Worm (Caenorhabditis elegans) whole organism, early embryonic: ENCODE results near the gene H39E23.3.
A peak's percentile ranks its signal among the peaks of the same experiment; 100 is the strongest.
"Not testable (repeated sequence)": the region's sequence is repeated elsewhere in the genome, so short reads cannot be mapped to it uniquely, and the experiment has no call there.

ENCODE experiments used
- B0310.2 ChIP-seq: sonication (generic microtip); optimal IDR thresholded peaks from 2 replicates; lab custom pipeline; 2016; ENCODE audit warnings: mild to moderate bottlenecking, missing genetic modification characterization, missing compliant biosample characterization
- F13C5.2 ChIP-seq: sonication (generic microtip); optimal IDR thresholded peaks from 2 replicates; lab custom pipeline; 2017; ENCODE audit warnings: mild to moderate bottlenecking, missing genetic modification characterization, inconsistent platforms, missing compliant biosample characterization
- aly-1 ChIP-seq: sonication (generic microtip); optimal IDR thresholded peaks from 2 replicates; lab custom pipeline; 2016; ENCODE audit warnings: missing genetic modification characterization, missing compliant biosample characterization
- ama-1 ChIP-seq: fragments of 150-350 bp; optimal IDR thresholded peaks from 2 replicates; lab custom pipeline; 2014
- ceh-13 ChIP-seq: fragments of 200-800 bp; sonication (Bioruptor generic); optimal IDR thresholded peaks from 2 replicates; lab custom pipeline; 2018; ENCODE audit warnings: mild to moderate bottlenecking, missing genetic modification characterization, missing compliant biosample characterization
- ceh-36 ChIP-seq: sonication (generic microtip); optimal IDR thresholded peaks from 2 replicates; lab custom pipeline; 2016; ENCODE audit warnings: missing genetic modification characterization, inconsistent platforms, missing compliant biosample characterization
- ets-7 ChIP-seq: sonication (generic microtip); optimal IDR thresholded peaks from 2 replicates; lab custom pipeline; 2016; ENCODE audit warnings: missing genotype, missing genetic modification characterization, missing compliant biosample characterization
- flt-1 ChIP-seq: fragments of 200-800 bp; sonication (Bioruptor generic); IDR thresholded peaks from 2 replicates; pipeline ENCODE4 v1.3.6; 2022; ENCODE audit warnings: missing genetic modification characterization, missing compliant biosample characterization
- hmbx-1 ChIP-seq: sonication (generic microtip); optimal IDR thresholded peaks from 2 replicates; lab custom pipeline; 2016; ENCODE audit warnings: mild to moderate bottlenecking, missing genetic modification characterization, missing compliant biosample characterization
- hmg-4 ChIP-seq: fragments of 200-800 bp; sonication (Bioruptor generic); optimal IDR thresholded peaks from 2 replicates; lab custom pipeline; 2018; ENCODE audit warnings: mild to moderate bottlenecking, missing genetic modification characterization, missing compliant biosample characterization
- hnd-1 ChIP-seq: sonication (generic microtip); optimal IDR thresholded peaks from 2 replicates; lab custom pipeline; 2016; ENCODE audit warnings: missing genetic modification characterization, missing compliant biosample characterization
- pes-1 ChIP-seq: fragments of 200-800 bp; sonication (Bioruptor generic); IDR thresholded peaks from 2 replicates; pipeline ENCODE4 v1.3.6; 2022; ENCODE audit warnings: missing genetic modification reagents, missing genetic modification characterization, missing compliant biosample characterization
- scrt-1 ChIP-seq: fragments of 200-800 bp; sonication (Bioruptor generic); IDR thresholded peaks from 2 replicates; pipeline ENCODE4 v1.3.6; 2022; ENCODE audit warnings: missing genetic modification characterization, missing compliant biosample characterization
- sea-1 ChIP-seq: fragments of 200-800 bp; sonication (Bioruptor generic); conservative IDR thresholded peaks from 2 replicates; pipeline ENCODE4 v1.3.6; 2022; ENCODE audit warnings: missing genetic modification characterization, missing compliant biosample characterization
- tbx-11 ChIP-seq: fragments of 200-800 bp; sonication (Bioruptor generic); IDR thresholded peaks from 2 replicates; pipeline ENCODE4 v1.3.6; 2022; ENCODE audit warnings: missing genetic modification characterization, missing compliant biosample characterization
- tbx-37 ChIP-seq: fragments of 200-800 bp; sonication (Bioruptor generic); conservative IDR thresholded peaks from 2 replicates; pipeline ENCODE4 v1.3.6; 2022; ENCODE audit warnings: missing genetic modification reagents, missing genetic modification characterization, missing compliant biosample characterization
- tra-4 ChIP-seq: sonication (generic microtip); optimal IDR thresholded peaks from 2 replicates; lab custom pipeline; 2017; ENCODE audit warnings: missing genetic modification characterization, missing compliant biosample characterization

Gene H39E23.3

ce11 chrV:14136152-14136551, 28.5 kb downstream of the H39E23.3 start:
- TF ChIP-seq tbx-11 (GFP tag; lab: Robert Waterston, UW) (no peak), hmg-4 (GFP tag; lab: Kevin White, UChicago) (peak; percentile 26), tbx-37 (GFP tag; lab: Robert Waterston, UW) (no peak), tra-4 (tag; lab: Kevin White, UChicago) (no peak), ceh-13 (no peak), ama-1 (lab: Kevin White, UChicago) (no peak), aly-1 (tag; lab: Kevin White, UChicago) (no peak), sea-1 (GFP tag; lab: Robert Waterston, UW) (no peak), hnd-1 (tag; lab: Kevin White, UChicago) (no peak), pes-1 (no peak), F13C5.2 (no peak), ceh-36 (tag; lab: Kevin White, UChicago) (peak; percentile 42), flt-1 (GFP tag; lab: Robert Waterston, UW) (no peak), B0310.2 (tag; lab: Kevin White, UChicago) (no peak), scrt-1 (GFP tag; lab: Robert Waterston, UW) (no peak)

DNA sequence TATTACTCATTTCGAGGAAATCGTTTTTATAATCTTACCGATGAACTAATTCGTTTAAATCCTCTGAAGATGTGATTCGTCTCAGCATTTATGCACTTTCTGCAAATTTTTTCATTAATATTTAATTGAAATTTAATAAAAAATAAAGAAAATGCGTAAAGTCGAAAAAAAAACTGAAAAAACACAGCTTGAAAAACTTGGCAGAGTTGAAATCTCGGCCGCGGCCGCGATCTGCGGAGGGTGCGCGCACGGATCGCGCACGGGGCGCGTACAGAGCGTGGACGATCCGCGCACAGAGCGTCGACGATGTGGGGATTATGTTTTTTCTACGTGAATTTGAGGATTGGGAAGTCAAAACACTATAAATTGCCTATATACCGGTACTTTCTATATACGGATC, 30.2 kb downstream of the H39E23.3 start, which contains the start of gene AH10.4:
Gene AH10.4 (minus strand): TSS at position 101 of the 400 bp plus-strand sequence.
- TF ChIP-seq sea-1 (GFP tag; lab: Robert Waterston, UW); F13C5.2; ama-1 (lab: Kevin White, UChicago): not testable (repeated sequence)

ce11 chrV:14139252-14140100, 31.9 kb downstream of the H39E23.3 start:
- TF ChIP-seq sea-1 (GFP tag; lab: Robert Waterston, UW): no peak
- TF ChIP-seq F13C5.2: peak; percentile 34
- TF ChIP-seq aly-1 (tag; lab: Kevin White, UChicago): no peak
- no peak for TF ChIP-seq ceh-13
- TF ChIP-seq ets-7 (tag; lab: Kevin White, UChicago): no peak
- TF ChIP-seq pes-1: no peak
- TF ChIP-seq ceh-36 (tag; lab: Kevin White, UChicago): no peak
- TF ChIP-seq hmg-4 (GFP tag; lab: Kevin White, UChicago): peak; percentile 69
- no peak for TF ChIP-seq tbx-11 (GFP tag; lab: Robert Waterston, UW)
- no peak for TF ChIP-seq flt-1 (GFP tag; lab: Robert Waterston, UW)
- TF ChIP-seq ama-1 (lab: Kevin White, UChicago): no peak
- TF ChIP-seq tbx-37 (GFP tag; lab: Robert Waterston, UW): no peak

DNA sequence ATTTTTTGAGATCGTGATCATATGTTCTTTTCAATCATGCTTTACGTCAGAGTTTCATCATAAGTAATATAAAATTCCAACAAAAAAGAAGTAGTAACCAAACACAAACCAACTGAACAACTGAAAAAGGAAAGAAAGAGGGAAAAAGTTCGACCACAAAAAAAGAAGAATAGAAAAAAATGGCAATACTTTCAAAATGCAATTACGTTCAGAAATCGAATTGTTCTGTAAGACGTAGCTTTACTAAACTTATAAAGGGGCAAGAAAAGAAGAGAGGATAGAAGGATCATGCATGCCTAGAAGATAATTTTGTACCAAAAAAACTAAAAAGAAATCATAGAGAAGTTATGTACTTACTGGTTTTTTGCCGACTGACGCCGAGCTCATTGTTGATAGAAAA, 33.1 kb downstream of the H39E23.3 start:
- TF ChIP-seq aly-1 (tag; lab: Kevin White, UChicago): no peak
- TF ChIP-seq scrt-1 (GFP tag; lab: Robert Waterston, UW): no peak
- TF ChIP-seq sea-1 (GFP tag; lab: Robert Waterston, UW): no peak
- no peak for TF ChIP-seq tra-4 (tag; lab: Kevin White, UChicago)
- no peak for TF ChIP-seq hmbx-1 (tag; lab: Kevin White, UChicago)
- TF ChIP-seq ceh-13: no peak
- TF ChIP-seq ceh-36 (tag; lab: Kevin White, UChicago): no peak
- no peak for TF ChIP-seq ama-1 (lab: Kevin White, UChicago)
- no peak for TF ChIP-seq hnd-1 (tag; lab: Kevin White, UChicago)
- no peak for TF ChIP-seq ets-7 (tag; lab: Kevin White, UChicago)
- no peak for TF ChIP-seq F13C5.2
- no peak for TF ChIP-seq hmg-4 (GFP tag; lab: Kevin White, UChicago)
- no peak for TF ChIP-seq flt-1 (GFP tag; lab: Robert Waterston, UW)
- TF ChIP-seq pes-1: no peak
- no peak for TF ChIP-seq B0310.2 (tag; lab: Kevin White, UChicago)
- no peak for TF ChIP-seq tbx-37 (GFP tag; lab: Robert Waterston, UW)
- TF ChIP-seq tbx-11 (GFP tag; lab: Robert Waterston, UW): no peak

DNA sequence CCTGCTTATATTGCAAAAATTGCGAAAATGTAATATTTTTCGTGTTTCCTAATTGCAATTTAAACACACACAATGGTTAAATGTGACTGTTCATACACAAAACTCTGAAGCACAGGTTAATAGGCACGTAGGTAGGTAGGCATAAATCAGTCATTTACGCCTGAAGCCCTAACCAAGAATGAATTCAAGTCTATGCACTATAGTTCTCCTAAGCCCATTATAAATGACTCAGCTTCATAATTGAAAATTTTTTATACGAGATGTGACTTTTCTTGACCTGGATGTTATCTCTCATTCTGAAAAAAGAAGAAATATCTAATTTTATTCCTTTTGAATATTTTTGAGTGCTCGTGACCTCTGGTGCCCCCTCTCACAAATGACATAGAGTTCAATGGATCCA, 34.2 kb downstream of the H39E23.3 start:
- TF ChIP-seq ceh-13 (no peak), pes-1 (no peak), F13C5.2 (no peak), tra-4 (tag; lab: Kevin White, UChicago) (no peak), ets-7 (tag; lab: Kevin White, UChicago) (no peak), hmbx-1 (tag; lab: Kevin White, UChicago) (no peak)

DNA sequence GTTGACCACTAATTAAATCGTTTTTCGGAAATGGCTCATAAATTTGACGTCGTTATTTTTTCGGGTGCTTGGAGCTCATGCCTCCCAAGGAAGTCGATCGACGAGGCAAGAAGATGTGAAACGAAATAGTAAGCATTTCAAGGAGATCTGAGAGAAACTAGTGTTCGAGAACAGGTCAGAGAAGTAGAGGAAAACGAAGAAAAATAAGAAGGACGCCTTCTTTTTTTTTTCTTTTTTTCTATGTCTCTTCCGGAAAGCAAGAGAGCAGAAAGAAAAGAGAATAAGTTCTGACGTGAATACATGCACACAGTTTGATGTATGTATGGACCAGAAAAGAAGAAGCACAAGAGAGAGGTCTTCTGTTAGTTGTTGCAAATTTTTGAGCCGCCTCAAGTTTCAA, 36.0 kb downstream of the H39E23.3 start:
- TF ChIP-seq aly-1 (tag; lab: Kevin White, UChicago) (no peak), hmg-4 (GFP tag; lab: Kevin White, UChicago) (no peak), hmbx-1 (tag; lab: Kevin White, UChicago) (no peak), ceh-13 (no peak), ama-1 (lab: Kevin White, UChicago) (no peak), scrt-1 (GFP tag; lab: Robert Waterston, UW) (no peak), ets-7 (tag; lab: Kevin White, UChicago) (no peak), tbx-37 (GFP tag; lab: Robert Waterston, UW) (no peak), tbx-11 (GFP tag; lab: Robert Waterston, UW) (no peak), pes-1 (no peak), hnd-1 (tag; lab: Kevin White, UChicago) (no peak), F13C5.2 (no peak), tra-4 (tag; lab: Kevin White, UChicago) (no peak), ceh-36 (tag; lab: Kevin White, UChicago) (no peak)

DNA sequence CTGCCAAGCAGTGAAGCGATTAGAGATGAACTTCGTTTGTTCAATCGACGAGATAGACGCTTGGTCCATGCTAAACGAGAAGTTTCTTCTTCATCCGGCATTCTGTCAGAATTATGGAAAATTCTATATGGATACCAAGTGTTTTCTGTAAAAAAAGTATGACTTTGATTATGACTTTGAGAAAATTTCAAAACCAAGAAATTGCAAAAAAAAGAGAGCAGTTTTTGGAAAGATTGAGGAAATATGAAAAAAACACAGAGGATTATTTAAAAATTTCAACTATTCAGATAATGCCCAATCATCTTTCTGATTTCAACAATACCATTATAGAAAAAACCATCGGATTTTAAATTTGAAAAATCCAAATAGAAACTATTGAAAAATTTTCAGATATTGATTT, 37.7 kb downstream of the H39E23.3 start, which contains the start of gene par-1:
Gene par-1 (minus strand): TSS at position 101 of the 400 bp plus-strand sequence.
- no peak for TF ChIP-seq scrt-1 (GFP tag; lab: Robert Waterston, UW)
- no peak for TF ChIP-seq hnd-1 (tag; lab: Kevin White, UChicago)
- no peak for TF ChIP-seq hmg-4 (GFP tag; lab: Kevin White, UChicago)
- no peak for TF ChIP-seq tbx-37 (GFP tag; lab: Robert Waterston, UW)
